Fruit fly (Drosophila melanogaster) whole organism, embryonic: ENCODE data around the gene CG6231.

Experiments
- Asciz ChIP-seq: fragments of 200-800 bp; sonication (Bioruptor generic); optimal IDR thresholded peaks from 2 replicates; lab custom pipeline; 2017; ENCODE audit warnings: missing biosample characterization, mild to moderate bottlenecking, missing genetic modification characterization, missing genetic modification reagents
- CG11247 ChIP-seq: fragments of 200-800 bp; sonication (Bioruptor generic); IDR thresholded peaks from 2 replicates; pipeline ENCODE4 v1.3.6; 2022; ENCODE audit warnings: missing biosample characterization, missing genetic modification characterization
- CG12071 ChIP-seq: fragments of 200-800 bp; sonication (Bioruptor generic); optimal IDR thresholded peaks from 3 replicates; lab custom pipeline; 2018; ENCODE audit warnings: missing biosample characterization, mild to moderate bottlenecking, missing genetic modification characterization
- CG1529 ChIP-seq: fragments of 200-800 bp; sonication (Bioruptor generic); optimal IDR thresholded peaks from 3 replicates; lab custom pipeline; 2018; ENCODE audit warnings: missing biosample characterization, missing genetic modification characterization
- CG15601 ChIP-seq: fragments of 200-800 bp; sonication (Bioruptor generic); optimal IDR thresholded peaks from 3 replicates; lab custom pipeline; 2019; ENCODE audit warnings: missing biosample characterization, mild to moderate bottlenecking, missing genetic modification characterization, moderate library complexity
- CG1603 ChIP-seq: fragments of 200-800 bp; sonication (Bioruptor generic); optimal IDR thresholded peaks from 2 replicates; lab custom pipeline; 2019; ENCODE audit warnings: missing biosample characterization, mild to moderate bottlenecking, missing genetic modification characterization, moderate library complexity
- CG17186 ChIP-seq: fragments of 200-800 bp; sonication (Bioruptor generic); optimal IDR thresholded peaks from 3 replicates; lab custom pipeline; 2017; ENCODE audit warnings: missing biosample characterization, missing genetic modification reagents, missing genetic modification characterization
- CG17361 ChIP-seq: fragments of 200-800 bp; sonication (Bioruptor generic); IDR thresholded peaks from 3 replicates; pipeline ENCODE4 v1.3.6; 2022; ENCODE audit warnings: missing biosample characterization, missing genetic modification characterization
- CG2202 ChIP-seq: fragments of 200-800 bp; sonication (Bioruptor generic); optimal IDR thresholded peaks from 2 replicates; lab custom pipeline; 2018; ENCODE audit warnings: missing biosample characterization, mild to moderate bottlenecking, missing genetic modification characterization
- CG34224 ChIP-seq: fragments of 200-800 bp; sonication (Bioruptor generic); IDR thresholded peaks from 3 replicates; pipeline ENCODE4 v1.3.6; 2022; ENCODE audit warnings: missing biosample characterization, missing genetic modification characterization; ENCODE audit not compliant: partially characterized antibody
- CG3995 ChIP-seq: fragments of 200-800 bp; sonication (Bioruptor generic); optimal IDR thresholded peaks from 3 replicates; lab custom pipeline; 2016; ENCODE audit warnings: missing biosample characterization, missing genetic modification characterization
- CG4617 ChIP-seq: fragments of 200-800 bp; sonication (Bioruptor generic); optimal IDR thresholded peaks from 3 replicates; lab custom pipeline; 2016; ENCODE audit warnings: missing biosample characterization, missing genetic modification characterization, borderline replicate concordance
- CG5245 ChIP-seq: fragments of 200-800 bp; sonication (Bioruptor generic); optimal IDR thresholded peaks from 3 replicates; lab custom pipeline; 2016; ENCODE audit warnings: missing biosample characterization, missing genetic modification characterization
- CG5953 ChIP-seq: fragments of 200-800 bp; sonication (Bioruptor generic); IDR thresholded peaks from 2 replicates; pipeline ENCODE4 v1.3.6; 2022; ENCODE audit warnings: missing biosample characterization, missing genetic modification characterization
- CG6854 ChIP-seq: fragments of 200-800 bp; sonication (Bioruptor generic); optimal IDR thresholded peaks from 3 replicates; lab custom pipeline; 2017; ENCODE audit warnings: missing biosample characterization, mild to moderate bottlenecking, missing genetic modification characterization
- CG7372 ChIP-seq: fragments of 200-800 bp; sonication (Bioruptor generic); IDR thresholded peaks from 2 replicates; pipeline ENCODE4 v1.3.6; 2022; ENCODE audit warnings: missing biosample characterization, missing genetic modification characterization
- CG9817 ChIP-seq: fragments of 200-800 bp; sonication (Bioruptor generic); optimal IDR thresholded peaks from 2 replicates; lab custom pipeline; 2018; ENCODE audit warnings: missing biosample characterization, mild to moderate bottlenecking, missing genetic modification characterization, moderate library complexity
- CHES-1-like ChIP-seq: fragments of 200-800 bp; sonication (Bioruptor generic); optimal IDR thresholded peaks from 2 replicates; lab custom pipeline; 2016; ENCODE audit warnings: missing biosample characterization, missing genetic modification characterization
- Dbx ChIP-seq: fragments of 200-800 bp; sonication (Bioruptor generic); IDR thresholded peaks from 3 replicates; pipeline ENCODE4 v1.3.6; 2022; ENCODE audit warnings: missing biosample characterization, missing genetic modification characterization
- Doc2 ChIP-seq: fragments of 200-800 bp; sonication (Bioruptor generic); IDR thresholded peaks from 2 replicates; pipeline ENCODE4 v1.3.6; 2022; ENCODE audit warnings: missing biosample characterization, missing genetic modification characterization
- Dp ChIP-seq: fragments of 200-800 bp; sonication (Bioruptor generic); optimal IDR thresholded peaks from 2 replicates; lab custom pipeline; 2018; ENCODE audit warnings: missing biosample characterization, mild to moderate bottlenecking, missing genetic modification characterization, moderate library complexity
- E2f2 ChIP-seq: fragments of 200-800 bp; sonication (Bioruptor generic); IDR thresholded peaks from 2 replicates; pipeline ENCODE4 v1.3.6; 2022; ENCODE audit warnings: missing biosample characterization, missing genetic modification characterization
- ERR ChIP-seq: fragments of 200-800 bp; sonication (Bioruptor generic); optimal IDR thresholded peaks from 2 replicates; lab custom pipeline; 2016; ENCODE audit warnings: missing biosample characterization, missing genetic modification characterization
- Eip74EF ChIP-seq, 2 experiments: fragments of 200-800 bp in 1 of 2; fragments of >200 bp in 1 of 2; sonication (Bioruptor generic) in 1 of 2; optimal IDR thresholded peaks; 2 replicates each; lab custom pipeline; 2017 to 2019; ENCODE audit warnings: missing biosample characterization in 2 of 2, missing genetic modification characterization in 2 of 2, mild to moderate bottlenecking in 1 of 2, moderate library complexity in 1 of 2
- HHEX ChIP-seq: fragments of 200-800 bp; sonication (Bioruptor generic); optimal IDR thresholded peaks from 3 replicates; lab custom pipeline; 2017; ENCODE audit warnings: missing biosample characterization, mild to moderate bottlenecking, missing genetic modification characterization, missing genetic modification reagents
- HmgZ ChIP-seq: fragments of 200-800 bp; sonication (Bioruptor generic); optimal IDR thresholded peaks from 2 replicates; lab custom pipeline; 2018; ENCODE audit warnings: missing biosample characterization, mild to moderate bottlenecking, missing genetic modification characterization
- Hmx ChIP-seq: fragments of 200-800 bp; sonication (Bioruptor generic); optimal IDR thresholded peaks from 2 replicates; lab custom pipeline; 2016; ENCODE audit warnings: missing biosample characterization, missing genetic modification characterization
- Lim3 ChIP-seq: fragments of 200-800 bp; sonication (Bioruptor generic); IDR thresholded peaks from 2 replicates; pipeline ENCODE4 v1.3.6; 2022; ENCODE audit warnings: missing biosample characterization, missing genetic modification characterization
- Max ChIP-seq: fragments of 200-800 bp; sonication (Bioruptor generic); optimal IDR thresholded peaks from 2 replicates; lab custom pipeline; 2016; ENCODE audit warnings: missing biosample characterization, mild to moderate bottlenecking, missing genetic modification characterization
- Meics ChIP-seq: fragments of 200-800 bp; sonication (Bioruptor generic); optimal IDR thresholded peaks from 2 replicates; lab custom pipeline; 2017; ENCODE audit warnings: missing biosample characterization, mild to moderate bottlenecking, missing genetic modification characterization
- Rx ChIP-seq: fragments of 200-800 bp; sonication (Bioruptor generic); IDR thresholded peaks from 2 replicates; pipeline ENCODE4 v1.3.6; 2022; ENCODE audit warnings: missing biosample characterization, missing genetic modification characterization
- Xbp1 ChIP-seq: fragments of 200-800 bp; sonication (Bioruptor generic); optimal IDR thresholded peaks from 3 replicates; lab custom pipeline; 2016; ENCODE audit warnings: missing biosample characterization, mild to moderate bottlenecking, missing genetic modification characterization
- fd64A ChIP-seq: fragments of 200-800 bp; sonication (Bioruptor generic); optimal IDR thresholded peaks from 3 replicates; lab custom pipeline; 2018; ENCODE audit warnings: missing biosample characterization, mild to moderate bottlenecking, missing genetic modification characterization
- fru ChIP-seq: fragments of >200 bp; optimal IDR thresholded peaks from 2 replicates; lab custom pipeline; 2017
- gsb-n ChIP-seq: fragments of 200-800 bp; sonication (Bioruptor generic); optimal IDR thresholded peaks from 3 replicates; lab custom pipeline; 2018; ENCODE audit warnings: missing biosample characterization, mild to moderate bottlenecking, missing genetic modification characterization
- insv ChIP-seq, 2 experiments: fragments of 200-800 bp; sonication (Bioruptor generic); optimal IDR thresholded peaks; 3 replicates each; lab custom pipeline; 2016 to 2018; ENCODE audit warnings: missing biosample characterization in 2 of 2, missing genetic modification characterization in 2 of 2
- inv ChIP-seq: fragments of 200-800 bp; sonication (Bioruptor generic); IDR thresholded peaks from 2 replicates; pipeline ENCODE4 v1.3.6; 2022; ENCODE audit warnings: missing biosample characterization, missing genetic modification characterization; ENCODE audit not compliant: partially characterized antibody
- mam ChIP-seq: fragments of 200-800 bp; sonication (Bioruptor generic); optimal IDR thresholded peaks from 3 replicates; lab custom pipeline; 2016; ENCODE audit warnings: missing biosample characterization, missing genetic modification characterization
- mld ChIP-seq: fragments of 200-800 bp; sonication (Bioruptor generic); IDR thresholded peaks from 3 replicates; pipeline ENCODE4 v1.3.6; 2022; ENCODE audit warnings: missing biosample characterization, missing genetic modification characterization; ENCODE audit not compliant: partially characterized antibody
- nerfin-1 ChIP-seq: fragments of 200-800 bp; sonication (Bioruptor generic); optimal IDR thresholded peaks from 3 replicates; lab custom pipeline; 2019; ENCODE audit warnings: missing biosample characterization, mild to moderate bottlenecking, missing genetic modification characterization, moderate library complexity
- onecut ChIP-seq: fragments of 200-800 bp; sonication (Bioruptor generic); IDR thresholded peaks from 2 replicates; pipeline ENCODE4 v1.3.6; 2022; ENCODE audit warnings: missing biosample characterization, missing genetic modification characterization
- org-1 ChIP-seq: fragments of 200-800 bp; sonication (Bioruptor generic); optimal IDR thresholded peaks from 2 replicates; lab custom pipeline; 2017; ENCODE audit warnings: missing biosample characterization, missing genetic modification characterization
- peb ChIP-seq: fragments of 200-800 bp; sonication (Bioruptor generic); IDR thresholded peaks from 2 replicates; pipeline ENCODE4 v1.3.6; 2022; ENCODE audit warnings: missing biosample characterization, missing genetic modification characterization
- psq ChIP-seq: fragments of 200-800 bp; sonication (Bioruptor generic); optimal IDR thresholded peaks from 2 replicates; lab custom pipeline; 2017; ENCODE audit warnings: missing biosample characterization, missing genetic modification characterization
- sc ChIP-seq, 3 experiments: fragments of >200 bp in 2 of 3; fragments of 200-800 bp in 1 of 3; sonication (Bioruptor generic) in 1 of 3; optimal IDR thresholded peaks; 2 replicates in 2 of 3; 3 replicates in 1 of 3; lab custom pipeline; 2017; ENCODE audit warnings: mild to moderate bottlenecking in 1 of 3, missing biosample characterization in 1 of 3, missing genetic modification characterization in 1 of 3, missing genetic modification reagents in 1 of 3
- tin ChIP-seq: fragments of 200-800 bp; sonication (Bioruptor generic); optimal IDR thresholded peaks from 3 replicates; lab custom pipeline; 2016; ENCODE audit warnings: missing biosample characterization, missing genetic modification characterization
- trem ChIP-seq: fragments of 200-800 bp; optimal IDR thresholded peaks from 3 replicates; lab custom pipeline; 2019; ENCODE audit warnings: missing biosample characterization, mild to moderate bottlenecking, missing genetic modification characterization, moderate library complexity
- tx ChIP-seq: fragments of 200-800 bp; sonication (Bioruptor generic); optimal IDR thresholded peaks from 2 replicates; lab custom pipeline; 2016; ENCODE audit warnings: missing biosample characterization, missing genetic modification characterization
- wor ChIP-seq: fragments of 200-800 bp; sonication (Bioruptor generic); IDR thresholded peaks from 2 replicates; pipeline ENCODE4 v1.3.6; 2022; ENCODE audit warnings: missing biosample characterization, missing genetic modification characterization

CG6231 gene

dm6 chr3R:19641498-19642065, 9.1 kb upstream of the CG6231 start (continued):
- TF ChIP-seq Max (GFP tag; lab: Kevin White, UChicago) = peak; percentile 58
- peak; percentile 74 for TF ChIP-seq CG12071 (GFP tag; lab: Kevin White, UChicago)
- peak; percentile 73 for TF ChIP-seq org-1 (GFP tag; lab: Kevin White, UChicago)
- TF ChIP-seq Lim3 (GFP tag; lab: Robert Waterston, UW) = 0 out of 2 replicates have a peak, but pooled peaks have one; percentile 51
- TF ChIP-seq sc (optimal IDR thresholded peaks at IDR 0.05; lab: Kevin White, UChicago) = no peak
- TF ChIP-seq sc (GFP tag; optimal IDR thresholded peaks at IDR 0.05; lab: Kevin White, UChicago) = peak; percentile 50
- peak; percentile 69 for TF ChIP-seq CG2202 (tag; lab: Kevin White, UChicago)
- peak; percentile 63 for TF ChIP-seq psq (GFP tag; lab: Kevin White, UChicago)
- no peak for TF ChIP-seq Hmx (GFP tag; lab: Kevin White, UChicago)
- peak; percentile 90 for TF ChIP-seq Asciz (GFP tag; lab: Kevin White, UChicago)
- peak; percentile 6 for TF ChIP-seq CG4617 (GFP tag; lab: Kevin White, UChicago)
- peak; percentile 81 for TF ChIP-seq onecut (GFP tag; lab: Robert Waterston, UW)
- peak; percentile 39 for TF ChIP-seq mam (GFP tag; lab: Kevin White, UChicago)
- peak; percentile 82 for TF ChIP-seq CG7372 (GFP tag; lab: Robert Waterston, UW)
- peak; percentile 50 for TF ChIP-seq fd64A (GFP tag; lab: Kevin White, UChicago)
- peak; percentile 56; the same call in 1 of the 2 replicates for TF ChIP-seq peb (GFP tag; lab: Robert Waterston, UW)
- peak; percentile 31 for TF ChIP-seq ERR (GFP tag; lab: Kevin White, UChicago)
- no peak for TF ChIP-seq CHES-1-like
- peak; percentile 76 for TF ChIP-seq Rx (GFP tag; lab: Robert Waterston, UW)
- TF ChIP-seq CG34224 = no peak
- peak; percentile 84 for TF ChIP-seq nerfin-1
- no peak for TF ChIP-seq mld (GFP tag; lab: Robert Waterston, UW)
- peak; percentile 82 for TF ChIP-seq CG5953 (GFP tag; lab: Robert Waterston, UW)
- TF ChIP-seq trem (tag; lab: Kevin White, UChicago) = peak; percentile 85
- TF ChIP-seq CG17361 (GFP tag; lab: Robert Waterston, UW) = peak; percentile 77; the same call in 2 of the 3 replicates
- peak; percentile 80 for TF ChIP-seq CG9817 (tag; lab: Kevin White, UChicago)
- peak; percentile 65; the same call in 1 of the 2 replicates for TF ChIP-seq E2f2 (GFP tag; lab: Robert Waterston, UW)
- TF ChIP-seq Meics = peak; percentile 90
- TF ChIP-seq tin (GFP tag; lab: Kevin White, UChicago) = peak; percentile 75
- TF ChIP-seq tx (GFP tag; lab: Kevin White, UChicago) = no peak
- TF ChIP-seq CG3995 (GFP tag; lab: Kevin White, UChicago) = peak; percentile 38
- TF ChIP-seq wor (GFP tag; lab: Robert Waterston, UW) = peak; percentile 55
- TF ChIP-seq inv (GFP tag; lab: Robert Waterston, UW) = no peak
- peak; percentile 46 for TF ChIP-seq CG5245
- no peak for TF ChIP-seq CG17186
- peak; percentile 86 for TF ChIP-seq CG15601 (tag; lab: Kevin White, UChicago)
- TF ChIP-seq fru = no peak
- TF ChIP-seq Dp = no peak
- peak; percentile 86 for TF ChIP-seq Dbx (GFP tag; lab: Robert Waterston, UW)
- TF ChIP-seq CG11247 (GFP tag; lab: Robert Waterston, UW) = peak; percentile 82
- TF ChIP-seq Xbp1 = peak; percentile 82
- peak; percentile 84 for TF ChIP-seq gsb-n (tag; lab: Kevin White, UChicago)
- TF ChIP-seq CG6854 = peak; percentile 85
- TF ChIP-seq Doc2 (GFP tag; lab: Robert Waterston, UW) = peak; percentile 59; the same call in 1 of the 2 replicates
- TF ChIP-seq CG1603 (tag; lab: Kevin White, UChicago) = peak; percentile 60
- TF ChIP-seq CG1529 (GFP tag; lab: Kevin White, UChicago) = peak; percentile 82
- TF ChIP-seq HmgZ (tag; lab: Kevin White, UChicago) = peak; percentile 87
- peak in 1 of 2 experiments; percentile 75 for TF ChIP-seq Eip74EF (GFP tag; optimal IDR thresholded peaks at IDR 0.05; lab: Kevin White, UChicago)
- peak in 1 of 2 experiments; percentile 2 for TF ChIP-seq insv (GFP tag; optimal IDR thresholded peaks at IDR 0.05; lab: Kevin White, UChicago)
- TF ChIP-seq HHEX = peak; percentile 85
